Worm (Caenorhabditis elegans) whole organism, L2 larva: Measurements from ENCODE around the gene cank-26.

Experiments
- alr-1 ChIP-seq: fragments of 150-350 bp; optimal IDR thresholded peaks from 2 replicates; lab custom pipeline; 2014; ENCODE audit warnings: missing biosample characterization, missing genetic modification characterization
- ceh-16 ChIP-seq: fragments of 150-350 bp; optimal IDR thresholded peaks from 2 replicates; lab custom pipeline; 2014; ENCODE audit warnings: missing biosample characterization, missing genetic modification characterization
- egl-27 ChIP-seq: sonication (generic microtip); optimal IDR thresholded peaks from 3 replicates; lab custom pipeline; 2017; ENCODE audit warnings: missing biosample characterization, missing genetic modification reagents, missing genetic modification characterization
- nhr-237 ChIP-seq: fragments of 150-350 bp; optimal IDR thresholded peaks from 2 replicates; lab custom pipeline; 2014; ENCODE audit warnings: missing biosample characterization, missing genetic modification characterization
- ztf-4 ChIP-seq: fragments of 150-350 bp; optimal IDR thresholded peaks from 2 replicates; lab custom pipeline; 2014; ENCODE audit warnings: missing biosample characterization, missing genetic modification characterization

- TF ChIP-seq alr-1 (no peak), ceh-16 (no peak), ztf-4 (tag; lab: Kevin White, UChicago) (no peak), nhr-237 (tag; lab: Kevin White, UChicago) (no peak), egl-27 (tag; lab: Kevin White, UChicago) (no peak)
These were observed 6.1 kb downstream of the cank-26 start for ce11 chrII:3968808-3969207.
